Fruit fly (Drosophila melanogaster) whole organism, embryonic: Measurements from ENCODE around the gene gl.
A peak's percentile ranks its signal among the peaks of the same experiment; 100 is the strongest.

Experiments used
- BEAF-32 ChIP-seq: fragments of 200-800 bp; sonication (Bioruptor generic); optimal IDR thresholded peaks from 3 replicates; lab custom pipeline; 2017; ENCODE audit warnings: missing biosample characterization, missing genetic modification characterization, mild to moderate bottlenecking, moderate library complexity, missing genetic modification reagents
- Bdp1 ChIP-seq: fragments of 200-800 bp; sonication (Bioruptor generic); optimal IDR thresholded peaks from 3 replicates; lab custom pipeline; 2016; ENCODE audit warnings: missing biosample characterization, missing genetic modification characterization
- Blimp-1 ChIP-seq: fragments of 200-800 bp; sonication (Bioruptor generic); optimal IDR thresholded peaks from 3 replicates; lab custom pipeline; 2018; ENCODE audit warnings: missing biosample characterization, missing genetic modification characterization, mild to moderate bottlenecking, moderate library complexity, missing genetic modification reagents
- BtbVII ChIP-seq: fragments of 200-800 bp; sonication (Bioruptor generic); optimal IDR thresholded peaks from 3 replicates; lab custom pipeline; 2017; ENCODE audit warnings: missing biosample characterization, mild to moderate bottlenecking, missing genetic modification characterization
- CG10321 ChIP-seq: fragments of 200-800 bp; sonication (Bioruptor generic); IDR thresholded peaks from 2 replicates; pipeline ENCODE4 v1.3.6; 2022; ENCODE audit warnings: missing biosample characterization, missing genetic modification characterization
- CG10366 ChIP-seq: fragments of 200-800 bp; sonication (Bioruptor generic); IDR thresholded peaks from 2 replicates; pipeline ENCODE4 v1.3.6; 2022; ENCODE audit warnings: missing biosample characterization, missing genetic modification characterization
- CG10654 ChIP-seq: fragments of 200-800 bp; sonication (Bioruptor generic); optimal IDR thresholded peaks from 2 replicates; lab custom pipeline; 2016; ENCODE audit warnings: missing biosample characterization, missing genetic modification characterization
- CG1233 ChIP-seq: fragments of 200-800 bp; sonication (Bioruptor generic); optimal IDR thresholded peaks from 4 replicates; lab custom pipeline; 2018; ENCODE audit warnings: missing biosample characterization, mild to moderate bottlenecking, missing genetic modification characterization
- CG13287 ChIP-seq: fragments of 200-800 bp; sonication (Bioruptor generic); IDR thresholded peaks from 2 replicates; pipeline ENCODE4 v1.3.6; 2022; ENCODE audit warnings: missing biosample characterization, missing genetic modification characterization; ENCODE audit not compliant: partially characterized antibody
- CG14667 ChIP-seq: fragments of 200-800 bp; sonication (Bioruptor generic); IDR thresholded peaks from 2 replicates; pipeline ENCODE4 v1.3.6; 2022; ENCODE audit warnings: missing biosample characterization, missing genetic modification characterization
- CG17186 ChIP-seq: fragments of 200-800 bp; sonication (Bioruptor generic); optimal IDR thresholded peaks from 3 replicates; lab custom pipeline; 2017; ENCODE audit warnings: missing biosample characterization, missing genetic modification reagents, missing genetic modification characterization
- CG17385 ChIP-seq: fragments of 200-800 bp; sonication (Bioruptor generic); optimal IDR thresholded peaks from 3 replicates; lab custom pipeline; 2018; ENCODE audit warnings: missing biosample characterization, mild to moderate bottlenecking, missing genetic modification characterization
- CG17568 ChIP-seq: fragments of 200-800 bp; sonication (Bioruptor generic); optimal IDR thresholded peaks from 2 replicates; lab custom pipeline; 2018; ENCODE audit warnings: missing biosample characterization, mild to moderate bottlenecking, missing genetic modification characterization, moderate library complexity
- CG18262 ChIP-seq: fragments of 200-800 bp; optimal IDR thresholded peaks from 3 replicates; lab custom pipeline; 2019; ENCODE audit warnings: missing biosample characterization, mild to moderate bottlenecking, missing genetic modification characterization, moderate library complexity
- CG32767 ChIP-seq: fragments of 200-800 bp; sonication (Bioruptor generic); IDR thresholded peaks from 2 replicates; pipeline ENCODE4 v1.3.6; 2022; ENCODE audit warnings: missing biosample characterization, missing genetic modification characterization
- CG3838 ChIP-seq: fragments of 200-800 bp; sonication (Bioruptor generic); optimal IDR thresholded peaks from 3 replicates; lab custom pipeline; 2016; ENCODE audit warnings: missing biosample characterization, missing genetic modification characterization
- CG3847 ChIP-seq: fragments of 200-800 bp; sonication (Bioruptor generic); IDR thresholded peaks from 2 replicates; pipeline ENCODE4 v1.3.6; 2022; ENCODE audit warnings: missing biosample characterization, missing genetic modification characterization
- CG42726 ChIP-seq: fragments of 200-800 bp; sonication (Bioruptor generic); IDR thresholded peaks from 2 replicates; pipeline ENCODE4 v1.3.6; 2022; ENCODE audit warnings: missing biosample characterization, missing genetic modification characterization; ENCODE audit not compliant: partially characterized antibody
- CG4707 ChIP-seq: fragments of 200-800 bp; sonication (Bioruptor generic); optimal IDR thresholded peaks from 2 replicates; lab custom pipeline; 2018; ENCODE audit warnings: missing biosample characterization, mild to moderate bottlenecking, missing genetic modification characterization, moderate library complexity
- CG8765 ChIP-seq: fragments of 200-800 bp; sonication (Bioruptor generic); IDR thresholded peaks from 2 replicates; pipeline ENCODE4 v1.3.6; 2022; ENCODE audit warnings: missing biosample characterization, missing genetic modification characterization
- CG8944 ChIP-seq: fragments of 200-800 bp; sonication (Bioruptor generic); optimal IDR thresholded peaks from 3 replicates; lab custom pipeline; 2016; ENCODE audit warnings: missing biosample characterization, missing genetic modification characterization
- CG9437 ChIP-seq: fragments of 200-800 bp; sonication (Bioruptor generic); optimal IDR thresholded peaks from 2 replicates; lab custom pipeline; 2018; ENCODE audit warnings: missing biosample characterization, mild to moderate bottlenecking, missing genetic modification characterization
- D19B ChIP-seq: fragments of 200-800 bp; sonication (Bioruptor generic); optimal IDR thresholded peaks from 2 replicates; lab custom pipeline; 2017; ENCODE audit warnings: missing biosample characterization, mild to moderate bottlenecking, missing genetic modification characterization
- E2f1 ChIP-seq: fragments of 200-800 bp; sonication (Bioruptor generic); IDR thresholded peaks from 2 replicates; pipeline ENCODE4 v1.3.6; 2022; ENCODE audit warnings: missing biosample characterization, missing genetic modification characterization
- Elba2 ChIP-seq: fragments of 200-800 bp; sonication (Bioruptor generic); optimal IDR thresholded peaks from 3 replicates; lab custom pipeline; 2016; ENCODE audit warnings: missing biosample characterization, missing genetic modification characterization
- Gsc ChIP-seq: fragments of 200-800 bp; sonication (Bioruptor generic); IDR thresholded peaks from 2 replicates; pipeline ENCODE4 v1.3.6; 2022; ENCODE audit warnings: missing biosample characterization, missing genetic modification characterization
- HLH3B ChIP-seq: fragments of 200-800 bp; sonication (Bioruptor generic); IDR thresholded peaks from 2 replicates; pipeline ENCODE4 v1.3.6; 2022; ENCODE audit warnings: missing biosample characterization, missing genetic modification characterization
- Hmr ChIP-seq: fragments of 200-800 bp; sonication (Bioruptor generic); optimal IDR thresholded peaks from 3 replicates; lab custom pipeline; 2017; ENCODE audit warnings: mild to moderate bottlenecking, missing biosample characterization, missing genetic modification reagents, missing genetic modification characterization
- Hr3 ChIP-seq: fragments of 200-800 bp; sonication (Bioruptor generic); optimal IDR thresholded peaks from 3 replicates; lab custom pipeline; 2016; ENCODE audit warnings: missing biosample characterization, missing genetic modification characterization
- Lim3 ChIP-seq: fragments of 200-800 bp; sonication (Bioruptor generic); IDR thresholded peaks from 2 replicates; pipeline ENCODE4 v1.3.6; 2022; ENCODE audit warnings: missing biosample characterization, missing genetic modification characterization
- MBD-R2 ChIP-seq: fragments of 200-800 bp; sonication (Bioruptor generic); IDR thresholded peaks from 2 replicates; pipeline ENCODE4 v1.3.6; 2022; ENCODE audit warnings: missing biosample characterization, missing genetic modification characterization
- Spps ChIP-seq: fragments of 200-800 bp; sonication (Bioruptor generic); optimal IDR thresholded peaks from 2 replicates; lab custom pipeline; 2018; ENCODE audit warnings: missing biosample characterization, mild to moderate bottlenecking, missing genetic modification characterization
- Sry-β ChIP-seq: fragments of 200-800 bp; sonication (Bioruptor generic); optimal IDR thresholded peaks from 2 replicates; lab custom pipeline; 2018; ENCODE audit warnings: missing biosample characterization, mild to moderate bottlenecking, missing genetic modification characterization, moderate library complexity
- Vsx1 ChIP-seq: fragments of 200-800 bp; sonication (Bioruptor generic); optimal IDR thresholded peaks from 2 replicates; lab custom pipeline; 2017; ENCODE audit warnings: missing biosample characterization, mild to moderate bottlenecking, missing genetic modification characterization, missing genetic modification reagents
- ab ChIP-seq: fragments of 200-800 bp; sonication (Bioruptor generic); optimal IDR thresholded peaks from 2 replicates; lab custom pipeline; 2016; ENCODE audit warnings: missing biosample characterization, missing genetic modification characterization
- ara ChIP-seq: fragments of 200-800 bp; sonication (Bioruptor generic); IDR thresholded peaks from 2 replicates; pipeline ENCODE4 v1.3.6; 2022; ENCODE audit warnings: missing biosample characterization, missing genetic modification characterization
- chn ChIP-seq: fragments of 200-800 bp; sonication (Bioruptor generic); optimal IDR thresholded peaks from 2 replicates; lab custom pipeline; 2016; ENCODE audit warnings: missing biosample characterization, missing genetic modification characterization
- ci ChIP-seq: fragments of 200-800 bp; sonication (Bioruptor generic); IDR thresholded peaks from 3 replicates; pipeline ENCODE4 v1.3.6; 2022; ENCODE audit warnings: missing biosample characterization, missing genetic modification characterization
- gcm ChIP-seq: fragments of 200-800 bp; sonication (Bioruptor generic); optimal IDR thresholded peaks from 2 replicates; lab custom pipeline; 2019; ENCODE audit warnings: missing biosample characterization, mild to moderate bottlenecking, missing genetic modification characterization, moderate library complexity
- ind ChIP-seq: fragments of 200-800 bp; sonication (Bioruptor generic); optimal IDR thresholded peaks from 3 replicates; lab custom pipeline; 2016; ENCODE audit warnings: missing biosample characterization, missing genetic modification characterization
- jigr1 ChIP-seq: fragments of 200-800 bp; sonication (Bioruptor generic); IDR thresholded peaks from 3 replicates; pipeline ENCODE4 v1.3.6; 2022; ENCODE audit warnings: missing biosample characterization, missing genetic modification characterization
- jing ChIP-seq: fragments of 200-800 bp; sonication (Bioruptor generic); optimal IDR thresholded peaks from 2 replicates; lab custom pipeline; 2018; ENCODE audit warnings: missing biosample characterization, mild to moderate bottlenecking, missing genetic modification characterization
- maf-S ChIP-seq: fragments of 200-800 bp; sonication (Bioruptor generic); optimal IDR thresholded peaks from 2 replicates; lab custom pipeline; 2016; ENCODE audit warnings: missing biosample characterization, missing genetic modification characterization
- peb ChIP-seq: fragments of 200-800 bp; sonication (Bioruptor generic); IDR thresholded peaks from 2 replicates; pipeline ENCODE4 v1.3.6; 2022; ENCODE audit warnings: missing biosample characterization, missing genetic modification characterization
- pnt ChIP-seq: fragments of 200-800 bp; sonication (Bioruptor generic); optimal IDR thresholded peaks from 3 replicates; lab custom pipeline; 2016; ENCODE audit warnings: missing biosample characterization, missing genetic modification characterization
- sc ChIP-seq, 3 experiments: fragments of >200 bp in 2 of 3; fragments of 200-800 bp in 1 of 3; sonication (Bioruptor generic) in 1 of 3; optimal IDR thresholded peaks; 2 replicates in 2 of 3; 3 replicates in 1 of 3; lab custom pipeline; 2017; ENCODE audit warnings: mild to moderate bottlenecking in 1 of 3, missing biosample characterization in 1 of 3, missing genetic modification characterization in 1 of 3, missing genetic modification reagents in 1 of 3
- slbo ChIP-seq: fragments of 200-800 bp; sonication (Bioruptor generic); IDR thresholded peaks from 2 replicates; pipeline ENCODE4 v1.3.6; 2022; ENCODE audit warnings: missing biosample characterization, missing genetic modification characterization
- tin ChIP-seq: fragments of 200-800 bp; sonication (Bioruptor generic); optimal IDR thresholded peaks from 3 replicates; lab custom pipeline; 2016; ENCODE audit warnings: missing biosample characterization, missing genetic modification characterization
- tll ChIP-seq, 2 experiments: fragments of 200-800 bp in 1 of 2; fragments of >200 bp in 1 of 2; sonication (Bioruptor generic) in 1 of 2; optimal IDR thresholded peaks; 2 replicates each; lab custom pipeline; 2017 to 2019; ENCODE audit warnings: missing biosample characterization in 2 of 2, missing genetic modification characterization in 2 of 2, mild to moderate bottlenecking in 1 of 2, moderate library complexity in 1 of 2
- usp ChIP-seq: fragments of >200 bp; optimal IDR thresholded peaks from 2 replicates; lab custom pipeline; 2017; ENCODE audit warnings: missing biosample characterization, missing genetic modification characterization
- zen2 ChIP-seq: fragments of 200-800 bp; sonication (Bioruptor generic); IDR thresholded peaks from 3 replicates; pipeline ENCODE4 v1.3.6; 2022; ENCODE audit warnings: missing biosample characterization, missing genetic modification characterization; ENCODE audit not compliant: partially characterized antibody

Gene gl

dm6 chr3R:18404713-18405112 is 32.2 kb upstream of the gl start, which contains the start of gene CG7685 (continued):
- TF ChIP-seq slbo (GFP tag; lab: Robert Waterston, UW) = peak; percentile 78
- no peak for TF ChIP-seq zen2 (GFP tag; lab: Robert Waterston, UW)
- no peak for TF ChIP-seq usp (GFP tag; lab: Kevin White, UChicago)
- TF ChIP-seq CG9437 (GFP tag; lab: Kevin White, UChicago) = peak; percentile 3
- peak; percentile 9 for TF ChIP-seq CG17186
- TF ChIP-seq CG3838 = peak; percentile 18
- TF ChIP-seq CG42726 (GFP tag; lab: Robert Waterston, UW) = no peak
- peak; percentile 55 for TF ChIP-seq maf-S (GFP tag; lab: Kevin White, UChicago)
- TF ChIP-seq CG10321 (GFP tag; lab: Robert Waterston, UW) = no peak
- no peak for TF ChIP-seq tll (GFP tag; optimal IDR thresholded peaks at IDR 0.05; lab: Kevin White, UChicago)
- peak; percentile 85 for TF ChIP-seq CG3847 (GFP tag; lab: Robert Waterston, UW)
- no peak for TF ChIP-seq jing (GFP tag; lab: Kevin White, UChicago)
- TF ChIP-seq gcm (GFP tag; lab: Kevin White, UChicago) = peak; percentile 44
- peak; percentile 52 for TF ChIP-seq Hr3 (GFP tag; lab: Kevin White, UChicago)
- no peak; the same call in 1 of the 2 replicates for TF ChIP-seq HLH3B (GFP tag; lab: Robert Waterston, UW)
- TF ChIP-seq D19B (GFP tag; lab: Kevin White, UChicago) = peak; percentile 10
- TF ChIP-seq Bdp1 (GFP tag; lab: Kevin White, UChicago) = peak; percentile 21
- peak; percentile 70 for TF ChIP-seq CG17385 (GFP tag; lab: Kevin White, UChicago)
- peak; percentile 64 for TF ChIP-seq chn
- peak; percentile 53 for TF ChIP-seq CG1233 (GFP tag; lab: Kevin White, UChicago)
- TF ChIP-seq MBD-R2 = peak; percentile 92
- TF ChIP-seq Lim3 (GFP tag; lab: Robert Waterston, UW) = no peak
- peak; percentile 48 for TF ChIP-seq CG18262 (tag; lab: Kevin White, UChicago)
- no peak for TF ChIP-seq Gsc (GFP tag; lab: Robert Waterston, UW)
- TF ChIP-seq CG32767 (GFP tag; lab: Robert Waterston, UW) = no peak
- TF ChIP-seq CG8765 (GFP tag; lab: Robert Waterston, UW) = no peak
- peak; percentile 27 for TF ChIP-seq CG4707 (GFP tag; lab: Kevin White, UChicago)
- TF ChIP-seq CG17568 (GFP tag; lab: Kevin White, UChicago) = no peak
- TF ChIP-seq ci (GFP tag; lab: Robert Waterston, UW) = peak; percentile 65
- peak; percentile 41 for TF ChIP-seq CG10366 (GFP tag; lab: Robert Waterston, UW)
- peak; percentile 8 for TF ChIP-seq Vsx1 (GFP tag; lab: Kevin White, UChicago)
- TF ChIP-seq Elba2 (GFP tag; lab: Kevin White, UChicago) = no peak
- TF ChIP-seq tin (GFP tag; lab: Kevin White, UChicago) = peak; percentile 71
- no peak for TF ChIP-seq Spps (tag; lab: Kevin White, UChicago)
- no peak for TF ChIP-seq jigr1 (GFP tag; lab: Robert Waterston, UW)
- TF ChIP-seq CG10654 (GFP tag; lab: Kevin White, UChicago) = peak; percentile 32
- TF ChIP-seq CG8944 (GFP tag; lab: Kevin White, UChicago) = peak; percentile 28
- TF ChIP-seq ara = peak; percentile 51; the same call in 1 of the 2 replicates
- TF ChIP-seq CG14667 (GFP tag; lab: Robert Waterston, UW) = no peak
- TF ChIP-seq pnt = peak; percentile 20
- no peak for TF ChIP-seq ab (GFP tag; lab: Kevin White, UChicago)
- peak; percentile 31 for TF ChIP-seq BtbVII (GFP tag; lab: Kevin White, UChicago)
- TF ChIP-seq ind (GFP tag; lab: Kevin White, UChicago) = peak; percentile 52
- TF ChIP-seq BEAF-32 (GFP tag; lab: Kevin White, UChicago) = peak; percentile 37
- no peak for TF ChIP-seq Sry-β
- peak; percentile 55 for TF ChIP-seq CG13287 (GFP tag; lab: Robert Waterston, UW)
- TF ChIP-seq peb (GFP tag; lab: Robert Waterston, UW) = no peak
- TF ChIP-seq Blimp-1 (GFP tag; lab: Kevin White, UChicago) = peak; percentile 38
- TF ChIP-seq sc (optimal IDR thresholded peaks at IDR 0.05; lab: Kevin White, UChicago) = no peak
- TF ChIP-seq sc (GFP tag; optimal IDR thresholded peaks at IDR 0.05; lab: Kevin White, UChicago) = no peak
- peak; percentile 65 for TF ChIP-seq Hmr (GFP tag; lab: Kevin White, UChicago)
- TF ChIP-seq E2f1 (GFP tag; lab: Robert Waterston, UW) = 0 out of 2 replicates have a peak, but pooled peaks have one; percentile 14
